Fruit fly (Drosophila melanogaster) whole organism, wandering third instar larva: Measurements from ENCODE around the gene Cisd2.

ENCODE experiments used
- Abd-B ChIP-seq: fragments of >200 bp; optimal IDR thresholded peaks from 2 replicates; lab custom pipeline; 2017; ENCODE audit warnings: missing biosample characterization, missing genetic modification characterization
- CG32264 ChIP-seq: fragments of 200-800 bp; sonication (Bioruptor generic); optimal IDR thresholded peaks from 2 replicates; lab custom pipeline; 2016; ENCODE audit warnings: missing biosample characterization, missing genetic modification characterization
- CG9705 ChIP-seq: fragments of 200-800 bp; sonication (Bioruptor generic); optimal IDR thresholded peaks from 2 replicates; lab custom pipeline; 2018; ENCODE audit warnings: missing biosample characterization, mild to moderate bottlenecking, missing genetic modification characterization
- CrebA ChIP-seq: fragments of 200-800 bp; sonication (Bioruptor generic); optimal IDR thresholded peaks from 2 replicates; lab custom pipeline; 2016; ENCODE audit warnings: missing biosample characterization, mild to moderate bottlenecking, missing genetic modification characterization, borderline replicate concordance
- Dfd ChIP-seq: fragments of >200 bp; optimal IDR thresholded peaks from 2 replicates; lab custom pipeline; 2017; ENCODE audit warnings: missing biosample characterization, missing genetic modification characterization
- Dif ChIP-seq: fragments of 200-275, 200-300 bp; sonication (Bioruptor generic); optimal IDR thresholded peaks from 2 replicates; lab custom pipeline; 2018; ENCODE audit warnings: missing biosample characterization, missing genetic modification characterization; ENCODE audit not compliant: partially characterized antibody
- GATAd ChIP-seq: sonication (Bioruptor generic); optimal IDR thresholded peaks from 2 replicates; lab custom pipeline; 2016; ENCODE audit warnings: missing biosample characterization, missing genetic modification characterization
- HLH106 ChIP-seq: fragments of 200-800 bp; optimal IDR thresholded peaks from 3 replicates; lab custom pipeline; 2019; ENCODE audit warnings: missing biosample characterization, mild to moderate bottlenecking, missing genetic modification characterization, moderate library complexity
- Hnf4 ChIP-seq: fragments of 200-800 bp; sonication (Bioruptor generic); optimal IDR thresholded peaks from 2 replicates; lab custom pipeline; 2016; ENCODE audit warnings: missing biosample characterization, mild to moderate bottlenecking, missing genetic modification characterization
- Hr78 ChIP-seq: fragments of >200 bp; optimal IDR thresholded peaks from 2 replicates; lab custom pipeline; 2017; ENCODE audit warnings: missing biosample characterization, missing genetic modification characterization
- Hr83 ChIP-seq: fragments of 200-300 bp; sonication (Bioruptor generic); optimal IDR thresholded peaks from 2 replicates; lab custom pipeline; 2016; ENCODE audit warnings: missing biosample characterization, mild to moderate bottlenecking, missing genetic modification characterization, moderate library complexity; ENCODE audit not compliant: poor library complexity, severe bottlenecking
- Jra ChIP-seq: sonication (Bioruptor generic); optimal IDR thresholded peaks from 2 replicates; lab custom pipeline; 2016; ENCODE audit warnings: missing biosample characterization, missing genetic modification characterization
- Mio ChIP-seq: sonication (Bioruptor generic); optimal IDR thresholded peaks from 2 replicates; lab custom pipeline; 2016; ENCODE audit warnings: missing biosample characterization, missing genetic modification characterization
- Myc ChIP-seq: fragments of >200 bp; optimal IDR thresholded peaks from 2 replicates; lab custom pipeline; 2017
- N ChIP-seq: fragments of >200 bp; optimal IDR thresholded peaks from 2 replicates; lab custom pipeline; 2018; ENCODE audit warnings: missing biosample characterization, missing external identifiers, missing genetic modification characterization
- OdsH ChIP-seq: fragments of 200-800 bp; sonication (Bioruptor generic); optimal IDR thresholded peaks from 2 replicates; lab custom pipeline; 2016; ENCODE audit warnings: missing biosample characterization, mild to moderate bottlenecking, missing genetic modification characterization
- Rel ChIP-seq, 2 experiments: fragments of 200-800 bp; sonication (Bioruptor generic) in 1 of 2; optimal IDR thresholded peaks; 2 replicates in 1 of 2; 3 replicates in 1 of 2; lab custom pipeline; 2016 to 2019; ENCODE audit warnings: mild to moderate bottlenecking in 2 of 2, missing biosample characterization in 2 of 2, missing genetic modification characterization in 2 of 2, moderate library complexity in 1 of 2
- Sp1 ChIP-seq: fragments of 200-800 bp; sonication (Bioruptor generic); optimal IDR thresholded peaks from 3 replicates; lab custom pipeline; 2019; ENCODE audit warnings: missing biosample characterization, mild to moderate bottlenecking, missing genetic modification characterization, moderate library complexity
- Vsx2 ChIP-seq: fragments of 200-300, 225-300 bp; sonication (Bioruptor generic); optimal IDR thresholded peaks from 2 replicates; lab custom pipeline; 2018; ENCODE audit warnings: missing biosample characterization, missing genetic modification characterization; ENCODE audit not compliant: partially characterized antibody
- br ChIP-seq: fragments of 200-800 bp; sonication (Bioruptor generic); optimal IDR thresholded peaks from 2 replicates; lab custom pipeline; 2016; ENCODE audit warnings: missing biosample characterization, missing genetic modification characterization
- brk ChIP-seq: fragments of 200-800 bp; sonication (Bioruptor generic); optimal IDR thresholded peaks from 2 replicates; lab custom pipeline; 2016; ENCODE audit warnings: missing biosample characterization, mild to moderate bottlenecking, missing genetic modification characterization
- dl ChIP-seq, 2 experiments: fragments of 175-275, 200-275 bp in 1 of 2; fragments of 200-275 bp in 1 of 2; sonication (Bioruptor generic); optimal IDR thresholded peaks; lab custom pipeline; 2018; ENCODE audit warnings: mild to moderate bottlenecking in 2 of 2, missing biosample characterization in 2 of 2, missing genetic modification characterization in 2 of 2, moderate library complexity in 2 of 2; ENCODE audit not compliant: partially characterized antibody in 2 of 2, insufficient read depth in 1 of 2
- dmrt93B ChIP-seq: fragments of 200-800 bp; sonication (Bioruptor generic); optimal IDR thresholded peaks from 2 replicates; lab custom pipeline; 2018; ENCODE audit warnings: missing biosample characterization, mild to moderate bottlenecking, missing genetic modification characterization
- dsf ChIP-seq: sonication (Bioruptor generic); optimal IDR thresholded peaks from 2 replicates; lab custom pipeline; 2016; ENCODE audit warnings: missing biosample characterization, missing genetic modification characterization, borderline replicate concordance
- ey ChIP-seq: fragments of 200-800 bp; sonication (Bioruptor generic); optimal IDR thresholded peaks from 2 replicates; lab custom pipeline; 2016; ENCODE audit warnings: missing biosample characterization, missing genetic modification characterization
- foxo ChIP-seq, 2 experiments: fragments of 200-800 bp; sonication (Bioruptor generic); optimal IDR thresholded peaks; 2 replicates in 1 of 2; 3 replicates in 1 of 2; lab custom pipeline; 2016 to 2017; ENCODE audit warnings: missing biosample characterization in 2 of 2, missing genetic modification characterization in 2 of 2
- fru ChIP-seq: fragments of 200-800 bp; sonication (Bioruptor generic); optimal IDR thresholded peaks from 3 replicates; lab custom pipeline; 2016; ENCODE audit warnings: missing biosample characterization, mild to moderate bottlenecking, missing genetic modification characterization
- h ChIP-seq: fragments of 200-800 bp; sonication (Bioruptor generic); optimal IDR thresholded peaks from 3 replicates; lab custom pipeline; 2016; ENCODE audit warnings: missing biosample characterization, mild to moderate bottlenecking, missing genetic modification characterization
- jim ChIP-seq: fragments of 175-275, 200-325 bp; sonication (Bioruptor generic); optimal IDR thresholded peaks from 2 replicates; lab custom pipeline; 2016; ENCODE audit warnings: missing biosample characterization, mild to moderate bottlenecking, missing genetic modification characterization
- lola ChIP-seq: fragments of >200 bp; optimal IDR thresholded peaks from 2 replicates; lab custom pipeline; 2017; ENCODE audit warnings: missing biosample characterization, missing genetic modification characterization
- pan ChIP-seq: fragments of >200 bp; optimal IDR thresholded peaks from 2 replicates; lab custom pipeline; 2017
- psq ChIP-seq: fragments of 200-800 bp; sonication (Bioruptor generic); optimal IDR thresholded peaks from 3 replicates; lab custom pipeline; 2017; ENCODE audit warnings: missing biosample characterization, mild to moderate bottlenecking, missing genetic modification characterization, moderate library complexity
- rgr ChIP-seq: fragments of 200-800 bp; sonication (Bioruptor generic); optimal IDR thresholded peaks from 3 replicates; lab custom pipeline; 2016; ENCODE audit warnings: missing biosample characterization, mild to moderate bottlenecking, missing genetic modification characterization
- sage ChIP-seq: fragments of 200-800 bp; sonication (Bioruptor generic); optimal IDR thresholded peaks from 2 replicates; lab custom pipeline; 2016; ENCODE audit warnings: missing biosample characterization, mild to moderate bottlenecking, missing genetic modification characterization
- sv ChIP-seq: fragments of 200-800 bp; sonication (Bioruptor generic); optimal IDR thresholded peaks from 3 replicates; lab custom pipeline; 2016; ENCODE audit warnings: missing biosample characterization, missing genetic modification characterization
- tai ChIP-seq: sonication (Bioruptor generic); optimal IDR thresholded peaks from 2 replicates; lab custom pipeline; 2016; ENCODE audit warnings: missing biosample characterization, missing genetic modification characterization
- usp ChIP-seq: fragments of >200 bp; optimal IDR thresholded peaks from 2 replicates; lab custom pipeline; 2017; ENCODE audit warnings: missing biosample characterization, missing genetic modification characterization
- woc ChIP-seq: sonication (Bioruptor generic); optimal IDR thresholded peaks from 2 replicates; lab custom pipeline; 2016; ENCODE audit warnings: missing biosample characterization, mild to moderate bottlenecking, missing genetic modification characterization

The Cisd2 gene

DNA sequence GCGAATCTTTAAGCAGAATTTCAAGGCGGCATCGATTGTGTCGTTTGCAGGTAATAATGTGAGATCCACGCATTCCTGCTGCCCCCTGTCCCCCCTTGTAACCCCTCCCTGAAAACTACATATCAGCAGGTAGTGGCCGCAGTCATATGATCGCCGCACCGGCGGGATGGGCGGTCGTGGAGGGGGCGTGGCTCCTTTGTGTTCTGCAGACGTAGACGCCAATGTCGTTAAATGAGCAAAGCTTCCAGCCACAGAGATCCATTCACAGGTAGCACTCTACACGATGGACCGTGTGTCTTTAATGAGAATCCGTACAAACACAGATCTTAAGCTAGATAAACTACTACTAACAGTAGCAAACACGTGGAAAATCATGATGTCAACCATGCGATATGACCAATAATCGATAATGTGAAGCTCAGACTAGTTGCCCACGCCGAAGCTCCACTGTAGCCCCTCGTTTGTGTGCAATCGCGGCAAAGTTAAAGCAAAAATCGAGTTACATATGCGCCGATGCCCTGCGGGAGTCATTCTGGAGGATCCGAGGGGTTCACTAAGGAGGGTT lies 32.8 kb upstream of the Cisd2 start, which contains the start of gene CG45544:
Gene CG45544, plus strand, starts transcription at position 523 of the 565 bp plus-strand sequence.
- TF ChIP-seq foxo (GFP tag; optimal IDR thresholded peaks at IDR 0.05; lab: Kevin White, UChicago) = peak; percentile 88 to 98
- TF ChIP-seq ey = peak; percentile 97
- peak; percentile 79 for TF ChIP-seq brk (GFP tag; lab: Kevin White, UChicago)
- TF ChIP-seq Dif (GFP tag; lab: Kevin White, UChicago) = peak; percentile 53
- TF ChIP-seq Sp1 = peak; percentile 91
- TF ChIP-seq h = peak; percentile 97
- no peak for TF ChIP-seq N
- no peak for TF ChIP-seq Vsx2
- peak; percentile 84 for TF ChIP-seq CG9705
- peak; percentile 38 for TF ChIP-seq jim (GFP tag; lab: Kevin White, UChicago)
- TF ChIP-seq tai (GFP tag; lab: Kevin White, UChicago) = peak; percentile 86
- TF ChIP-seq woc (GFP tag; lab: Kevin White, UChicago) = peak; percentile 98
- no peak for TF ChIP-seq sv (GFP tag; lab: Kevin White, UChicago)
- peak; percentile 96 for TF ChIP-seq Hnf4 (GFP tag; lab: Kevin White, UChicago)
- TF ChIP-seq GATAd = no peak
- peak; percentile 92 for TF ChIP-seq HLH106
- TF ChIP-seq Dfd (GFP tag; lab: Kevin White, UChicago) = no peak
- TF ChIP-seq Rel (GFP tag; optimal IDR thresholded peaks at IDR 0.05; lab: Kevin White, UChicago) = peak; percentile 90
- TF ChIP-seq Rel (tag; optimal IDR thresholded peaks at IDR 0.05; lab: Kevin White, UChicago) = peak; percentile 29
- peak; percentile 83 for TF ChIP-seq psq (GFP tag; lab: Kevin White, UChicago)
- no peak for TF ChIP-seq Myc
- TF ChIP-seq pan = no peak
- peak; percentile 96 for TF ChIP-seq CG32264 (GFP tag; lab: Kevin White, UChicago)
- peak; percentile 89 for TF ChIP-seq dmrt93B (GFP tag; lab: Kevin White, UChicago)
- TF ChIP-seq dl (GFP tag; optimal IDR thresholded peaks at IDR 0.05; lab: Kevin White, UChicago; ENCODE audit: insufficient read depth in 1 of 2, partially characterized antibody in 2 of 2) = no peak
- TF ChIP-seq Hr83 (GFP tag; lab: Kevin White, UChicago) = peak; percentile 76
- TF ChIP-seq fru (GFP tag; lab: Kevin White, UChicago) = peak; percentile 97
- TF ChIP-seq Hr78 = no peak
- peak; percentile 97 for TF ChIP-seq br (GFP tag; lab: Kevin White, UChicago)
- no peak for TF ChIP-seq usp
- no peak for TF ChIP-seq lola (GFP tag; lab: Kevin White, UChicago)
- TF ChIP-seq CrebA (GFP tag; lab: Kevin White, UChicago) = peak; percentile 91
- TF ChIP-seq Mio (GFP tag; lab: Kevin White, UChicago) = peak; percentile 69
- TF ChIP-seq OdsH = peak; percentile 96
- TF ChIP-seq rgr = peak; percentile 94
- TF ChIP-seq Jra (GFP tag; lab: Kevin White, UChicago) = peak; percentile 96
- no peak for TF ChIP-seq Abd-B (GFP tag; lab: Kevin White, UChicago)
- TF ChIP-seq sage (GFP tag; lab: Kevin White, UChicago) = peak; percentile 89
- peak; percentile 55 for TF ChIP-seq dsf (GFP tag; lab: Kevin White, UChicago)
- TF ChIP-seq, all 38 proteins: peak for 26

DNA sequence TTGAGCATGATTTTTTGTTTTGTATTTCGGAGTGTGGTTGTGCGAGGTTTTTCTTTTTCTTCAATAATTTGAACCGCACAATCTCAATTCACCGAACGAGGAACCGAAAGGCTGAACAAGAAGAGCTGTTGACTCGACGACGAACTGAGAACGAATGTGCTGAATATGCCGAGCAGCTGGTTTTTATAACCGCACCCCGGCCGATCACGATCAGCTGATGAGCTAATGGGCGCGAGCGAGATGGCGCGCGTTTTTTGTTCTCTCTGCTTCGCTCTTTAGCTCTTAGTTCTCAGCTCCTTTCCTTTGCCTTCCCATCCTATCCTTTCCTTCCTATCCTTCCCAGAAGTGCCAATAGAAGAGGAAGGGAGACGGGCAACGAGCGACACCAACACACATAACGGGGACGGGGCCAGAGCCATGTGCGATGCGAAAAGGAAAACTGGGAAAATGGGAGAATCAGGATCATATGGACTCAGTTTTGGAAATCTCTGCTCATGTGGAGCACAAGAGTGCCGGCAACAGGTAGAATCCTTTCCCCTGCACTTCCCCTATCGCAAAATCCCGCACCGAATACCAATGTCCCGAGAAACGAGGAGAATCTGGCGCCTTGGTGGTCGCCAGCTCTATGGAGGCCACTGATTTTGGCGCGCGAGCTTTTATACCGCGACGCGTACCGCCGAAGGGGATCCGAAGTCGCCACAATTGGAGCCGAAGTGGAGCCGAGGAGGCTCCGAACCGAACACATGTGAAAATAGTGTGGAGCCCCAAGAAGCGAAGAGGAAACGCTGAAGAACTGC lies 32.1 kb upstream of the Cisd2 start, which contains the start of gene stg:
Gene stg, minus strand, starts transcription at position 635 of the 797 bp plus-strand sequence.
- TF ChIP-seq rgr = no peak
- TF ChIP-seq sage (GFP tag; lab: Kevin White, UChicago) = no peak
- TF ChIP-seq jim (GFP tag; lab: Kevin White, UChicago) = no peak
- no peak for TF ChIP-seq Rel (GFP tag; optimal IDR thresholded peaks at IDR 0.05; lab: Kevin White, UChicago)
- no peak for TF ChIP-seq Rel (tag; optimal IDR thresholded peaks at IDR 0.05; lab: Kevin White, UChicago)
- TF ChIP-seq CG32264 (GFP tag; lab: Kevin White, UChicago) = no peak
- peak; percentile 83 for TF ChIP-seq psq (GFP tag; lab: Kevin White, UChicago)
- TF ChIP-seq N = no peak
- TF ChIP-seq CrebA (GFP tag; lab: Kevin White, UChicago) = no peak
- peak; percentile 39 for TF ChIP-seq Dif (GFP tag; lab: Kevin White, UChicago)
- no peak for TF ChIP-seq pan
- no peak for TF ChIP-seq HLH106
- no peak for TF ChIP-seq dsf (GFP tag; lab: Kevin White, UChicago)
- peak; percentile 41 for TF ChIP-seq Vsx2
- no peak for TF ChIP-seq brk (GFP tag; lab: Kevin White, UChicago)
- no peak for TF ChIP-seq ey
- no peak for TF ChIP-seq Hr83 (GFP tag; lab: Kevin White, UChicago)
- TF ChIP-seq foxo (GFP tag; optimal IDR thresholded peaks at IDR 0.05; lab: Kevin White, UChicago) = no peak
